Fruit fly (Drosophila melanogaster) whole organism, embryonic: Measurements from ENCODE around the gene faf.

Experiments used
- Antp ChIP-seq: fragments of 200-800 bp; sonication (Bioruptor generic); optimal IDR thresholded peaks from 3 replicates; lab custom pipeline; 2016; ENCODE audit warnings: missing biosample characterization, missing genetic modification characterization
- Asciz ChIP-seq: fragments of 200-800 bp; sonication (Bioruptor generic); optimal IDR thresholded peaks from 2 replicates; lab custom pipeline; 2017; ENCODE audit warnings: missing biosample characterization, mild to moderate bottlenecking, missing genetic modification characterization, missing genetic modification reagents
- Atf6 ChIP-seq: fragments of 200-800 bp; sonication (Bioruptor generic); IDR thresholded peaks from 2 replicates; pipeline ENCODE4 v1.3.6; 2022; ENCODE audit warnings: missing biosample characterization, missing genetic modification characterization
- Blimp-1 ChIP-seq: fragments of 200-800 bp; sonication (Bioruptor generic); optimal IDR thresholded peaks from 3 replicates; lab custom pipeline; 2018; ENCODE audit warnings: missing biosample characterization, missing genetic modification characterization, mild to moderate bottlenecking, moderate library complexity, missing genetic modification reagents
- CG10147 ChIP-seq: fragments of 200-800 bp; sonication (Bioruptor generic); optimal IDR thresholded peaks from 2 replicates; lab custom pipeline; 2019; ENCODE audit warnings: missing biosample characterization, mild to moderate bottlenecking, missing genetic modification characterization, moderate library complexity
- CG10462 ChIP-seq: fragments of 200-800 bp; sonication (Bioruptor generic); optimal IDR thresholded peaks from 2 replicates; lab custom pipeline; 2016; ENCODE audit warnings: missing biosample characterization, missing genetic modification characterization
- CG12299 ChIP-seq: fragments of 200-800 bp; sonication (Bioruptor generic); optimal IDR thresholded peaks from 2 replicates; lab custom pipeline; 2018; ENCODE audit warnings: missing biosample characterization, mild to moderate bottlenecking, missing genetic modification characterization
- CG1233 ChIP-seq: fragments of 200-800 bp; sonication (Bioruptor generic); optimal IDR thresholded peaks from 4 replicates; lab custom pipeline; 2018; ENCODE audit warnings: missing biosample characterization, mild to moderate bottlenecking, missing genetic modification characterization
- CG13287 ChIP-seq: fragments of 200-800 bp; sonication (Bioruptor generic); IDR thresholded peaks from 2 replicates; pipeline ENCODE4 v1.3.6; 2022; ENCODE audit warnings: missing biosample characterization, missing genetic modification characterization; ENCODE audit not compliant: partially characterized antibody
- CG15073 ChIP-seq: fragments of 200-800 bp; sonication (Bioruptor generic); optimal IDR thresholded peaks from 2 replicates; lab custom pipeline; 2016; ENCODE audit warnings: missing biosample characterization, missing genetic modification characterization
- CG15514 ChIP-seq: fragments of 200-800 bp; sonication (Bioruptor generic); optimal IDR thresholded peaks from 3 replicates; lab custom pipeline; 2017; ENCODE audit warnings: missing biosample characterization, missing genetic modification characterization, mild to moderate bottlenecking, moderate library complexity, missing genetic modification reagents
- CG17802 ChIP-seq: fragments of 200-800 bp; sonication (Bioruptor generic); optimal IDR thresholded peaks from 2 replicates; lab custom pipeline; 2018; ENCODE audit warnings: missing biosample characterization, mild to moderate bottlenecking, missing genetic modification characterization, moderate library complexity
- CG2129 ChIP-seq: fragments of 200-800 bp; sonication (Bioruptor generic); IDR thresholded peaks from 2 replicates; pipeline ENCODE4 v1.3.6; 2022; ENCODE audit warnings: missing biosample characterization, missing genetic modification characterization; ENCODE audit not compliant: partially characterized antibody
- CG2202 ChIP-seq: fragments of 200-800 bp; sonication (Bioruptor generic); optimal IDR thresholded peaks from 2 replicates; lab custom pipeline; 2018; ENCODE audit warnings: missing biosample characterization, mild to moderate bottlenecking, missing genetic modification characterization
- CG30403 ChIP-seq: fragments of 200-800 bp; sonication (Bioruptor generic); optimal IDR thresholded peaks from 3 replicates; lab custom pipeline; 2016; ENCODE audit warnings: missing biosample characterization, missing genetic modification characterization
- CG3163 ChIP-seq: fragments of 200-800 bp; sonication (Bioruptor generic); optimal IDR thresholded peaks from 3 replicates; lab custom pipeline; 2016; ENCODE audit warnings: missing biosample characterization, missing genetic modification characterization
- CG3407 ChIP-seq: fragments of 200-800 bp; sonication (Bioruptor generic); optimal IDR thresholded peaks from 2 replicates; lab custom pipeline; 2018; ENCODE audit warnings: missing biosample characterization, mild to moderate bottlenecking, missing genetic modification characterization
- CG34376 ChIP-seq: fragments of 200-800 bp; sonication (Bioruptor generic); optimal IDR thresholded peaks from 2 replicates; lab custom pipeline; 2018; ENCODE audit warnings: missing biosample characterization, mild to moderate bottlenecking, missing genetic modification characterization
- CG6765 ChIP-seq: fragments of 200-800 bp; sonication (Bioruptor generic); optimal IDR thresholded peaks from 3 replicates; lab custom pipeline; 2017; ENCODE audit warnings: missing biosample characterization, mild to moderate bottlenecking, missing genetic modification characterization
- CG6854 ChIP-seq: fragments of 200-800 bp; sonication (Bioruptor generic); optimal IDR thresholded peaks from 3 replicates; lab custom pipeline; 2017; ENCODE audit warnings: missing biosample characterization, mild to moderate bottlenecking, missing genetic modification characterization
- D19A ChIP-seq: fragments of 200-800 bp; optimal IDR thresholded peaks from 3 replicates; lab custom pipeline; 2019; ENCODE audit warnings: missing biosample characterization, mild to moderate bottlenecking, missing genetic modification characterization, moderate library complexity
- Dll ChIP-seq: fragments of 200-800 bp; sonication (Bioruptor generic); IDR thresholded peaks from 4 replicates; pipeline ENCODE4 v1.3.6; 2022; ENCODE audit warnings: missing biosample characterization, missing genetic modification characterization; ENCODE audit not compliant: partially characterized antibody
- Fer1 ChIP-seq: fragments of 200-800 bp; sonication (Bioruptor generic); optimal IDR thresholded peaks from 2 replicates; lab custom pipeline; 2017; ENCODE audit warnings: missing biosample characterization, mild to moderate bottlenecking, missing genetic modification characterization
- H15 ChIP-seq: fragments of 200-800 bp; sonication (Bioruptor generic); IDR thresholded peaks from 3 replicates; pipeline ENCODE4 v1.3.6; 2022; ENCODE audit warnings: missing biosample characterization, missing genetic modification characterization
- Jarid2 ChIP-seq: fragments of 200-800 bp; sonication (Bioruptor generic); optimal IDR thresholded peaks from 3 replicates; lab custom pipeline; 2017; ENCODE audit warnings: mild to moderate bottlenecking, missing biosample characterization, missing genetic modification reagents, missing genetic modification characterization
- Lpt ChIP-seq: fragments of >200 bp; optimal IDR thresholded peaks from 2 replicates; lab custom pipeline; 2018; ENCODE audit warnings: missing biosample characterization, missing genetic modification characterization
- NFAT ChIP-seq: fragments of 200-800 bp; sonication (Bioruptor generic); IDR thresholded peaks from 2 replicates; pipeline ENCODE4 v1.3.6; 2022; ENCODE audit warnings: missing biosample characterization, missing genetic modification characterization
- Sox100B ChIP-seq: fragments of 200-800 bp; sonication (Bioruptor generic); optimal IDR thresholded peaks from 3 replicates; lab custom pipeline; 2018; ENCODE audit warnings: missing biosample characterization, mild to moderate bottlenecking, missing genetic modification characterization
- Taf1 ChIP-seq: fragments of 200-800 bp; sonication (Bioruptor generic); IDR thresholded peaks from 2 replicates; pipeline ENCODE4 v1.3.6; 2022; ENCODE audit warnings: missing biosample characterization, missing genetic modification characterization
- amos ChIP-seq: fragments of 200-800 bp; sonication (Bioruptor generic); IDR thresholded peaks from 2 replicates; pipeline ENCODE4 v1.3.6; 2022; ENCODE audit warnings: missing biosample characterization, missing genetic modification characterization; ENCODE audit not compliant: partially characterized antibody
- ash1 ChIP-seq: fragments of 200-800 bp; sonication (Bioruptor generic); optimal IDR thresholded peaks from 2 replicates; lab custom pipeline; 2018; ENCODE audit warnings: missing biosample characterization, mild to moderate bottlenecking, missing genetic modification characterization
- cg ChIP-seq: fragments of 200-800 bp; sonication (Bioruptor generic); optimal IDR thresholded peaks from 3 replicates; lab custom pipeline; 2019; ENCODE audit warnings: missing biosample characterization, mild to moderate bottlenecking, missing genetic modification characterization, moderate library complexity
- chinmo ChIP-seq: fragments of 200-800 bp; sonication (Bioruptor generic); IDR thresholded peaks from 4 replicates; pipeline ENCODE4 v1.3.6; 2022; ENCODE audit warnings: missing biosample characterization, missing genetic modification characterization; ENCODE audit not compliant: partially characterized antibody
- chm ChIP-seq: fragments of 200-800 bp; sonication (Bioruptor generic); IDR thresholded peaks from 2 replicates; pipeline ENCODE4 v1.3.6; 2022; ENCODE audit warnings: missing biosample characterization, missing genetic modification characterization
- crol ChIP-seq: fragments of 200-800 bp; sonication (Bioruptor generic); IDR thresholded peaks from 2 replicates; pipeline ENCODE4 v1.3.6; 2022; ENCODE audit warnings: missing biosample characterization, missing genetic modification characterization
- exex ChIP-seq: fragments of 200-800 bp; sonication (Bioruptor generic); optimal IDR thresholded peaks from 4 replicates; lab custom pipeline; 2018; ENCODE audit warnings: missing biosample characterization, mild to moderate bottlenecking, missing genetic modification characterization, moderate library complexity
- ham ChIP-seq: fragments of 200-800 bp; sonication (Bioruptor generic); IDR thresholded peaks from 2 replicates; pipeline ENCODE4 v1.3.6; 2022; ENCODE audit warnings: missing biosample characterization, missing genetic modification characterization
- hkb ChIP-seq, 2 experiments: fragments of 200-800 bp in 1 of 2; fragments of >200 bp in 1 of 2; sonication (Bioruptor generic) in 1 of 2; IDR thresholded peaks in 1 of 2; optimal IDR thresholded peaks in 1 of 2; 2 replicates each; pipeline versions ENCODE4 v1.3.6 to Lab custom; 2017 to 2022; ENCODE audit warnings: missing biosample characterization in 1 of 2, missing genetic modification characterization in 1 of 2
- inv ChIP-seq: fragments of 200-800 bp; sonication (Bioruptor generic); IDR thresholded peaks from 2 replicates; pipeline ENCODE4 v1.3.6; 2022; ENCODE audit warnings: missing biosample characterization, missing genetic modification characterization; ENCODE audit not compliant: partially characterized antibody
- jing ChIP-seq: fragments of 200-800 bp; sonication (Bioruptor generic); optimal IDR thresholded peaks from 2 replicates; lab custom pipeline; 2018; ENCODE audit warnings: missing biosample characterization, mild to moderate bottlenecking, missing genetic modification characterization
- luna ChIP-seq: fragments of 200-800 bp; sonication (Bioruptor generic); optimal IDR thresholded peaks from 2 replicates; lab custom pipeline; 2016; ENCODE audit warnings: missing biosample characterization, missing genetic modification characterization
- otp ChIP-seq: fragments of 200-800 bp; sonication (Bioruptor generic); IDR thresholded peaks from 3 replicates; pipeline ENCODE4, ENCODE4 v1.3.6; 2022; ENCODE audit warnings: missing biosample characterization, missing genetic modification characterization
- pnt ChIP-seq: fragments of 200-800 bp; sonication (Bioruptor generic); optimal IDR thresholded peaks from 3 replicates; lab custom pipeline; 2016; ENCODE audit warnings: missing biosample characterization, missing genetic modification characterization
- repo ChIP-seq: fragments of 200-800 bp; sonication (Bioruptor generic); optimal IDR thresholded peaks from 2 replicates; lab custom pipeline; 2016; ENCODE audit warnings: missing biosample characterization, missing genetic modification characterization
- stc ChIP-seq: fragments of 200-800 bp; sonication (Bioruptor generic); IDR thresholded peaks from 2 replicates; pipeline ENCODE4 v1.3.6; 2022; ENCODE audit warnings: missing biosample characterization, missing genetic modification characterization
- tna ChIP-seq: fragments of 200-800 bp; sonication (Bioruptor generic); IDR thresholded peaks from 2 replicates; pipeline ENCODE4 v1.3.6; 2022; ENCODE audit warnings: missing biosample characterization, missing genetic modification characterization; ENCODE audit not compliant: partially characterized antibody
- unpg ChIP-seq: fragments of 200-800 bp; sonication (Bioruptor generic); optimal IDR thresholded peaks from 3 replicates; lab custom pipeline; 2018; ENCODE audit warnings: missing biosample characterization, mild to moderate bottlenecking, missing genetic modification characterization, moderate library complexity
- z ChIP-seq: fragments of 200-800 bp; sonication (Bioruptor generic); IDR thresholded peaks from 3 replicates; pipeline ENCODE4 v1.3.6; 2022; ENCODE audit warnings: missing biosample characterization, missing genetic modification characterization

faf gene

DNA sequence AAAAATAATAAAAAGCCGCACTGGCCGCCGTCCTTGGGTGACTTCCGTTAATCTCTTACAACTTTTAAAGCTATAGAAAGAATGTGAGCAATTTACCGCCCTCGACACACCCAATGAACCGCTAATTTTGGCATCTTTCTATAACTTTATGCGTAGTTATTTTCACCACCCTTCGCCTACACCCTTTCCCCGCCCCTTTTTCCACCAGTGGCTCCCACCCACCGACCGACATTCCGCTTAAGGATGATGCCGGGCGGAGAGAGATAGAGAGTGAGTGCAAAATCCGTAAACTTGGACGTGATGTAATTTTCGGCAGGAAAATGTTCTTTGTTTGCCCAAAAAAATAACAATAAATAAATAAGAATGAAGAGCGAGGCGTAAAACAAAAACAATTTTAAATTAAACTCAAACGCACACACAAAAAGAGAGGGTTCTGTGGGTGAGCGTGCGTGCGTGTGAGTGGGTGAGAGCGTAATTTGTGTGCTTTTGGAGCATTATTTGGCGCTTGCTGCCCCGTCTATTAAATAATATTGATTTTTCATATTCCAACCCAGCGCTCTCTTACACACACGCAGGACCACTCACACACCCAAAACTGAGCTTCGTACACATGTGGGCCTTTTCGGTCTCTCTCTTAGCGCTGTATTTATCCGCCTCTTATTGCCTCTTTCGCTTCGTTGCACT is 804 bp downstream of the faf start (continued):
- TF ChIP-seq CG34376 (GFP tag; lab: Kevin White, UChicago) (peak; percentile 38), CG1233 (GFP tag; lab: Kevin White, UChicago) (peak; percentile 21), Jarid2 (GFP tag; lab: Kevin White, UChicago) (no peak), amos (GFP tag; lab: Robert Waterston, UW) (no peak), CG2129 (GFP tag; lab: Robert Waterston, UW) (no peak), z (GFP tag; lab: Robert Waterston, UW) (peak; percentile 85), Sox100B (no peak), hkb (optimal IDR thresholded peaks at IDR 0.05; lab: Kevin White, UChicago) (no peak), hkb (GFP tag; IDR thresholded peaks at IDR 0.05; lab: Robert Waterston, UW) (peak; percentile 11; the same call in 1 of the 2 replicates), CG6854 (GFP tag; lab: Kevin White, UChicago) (peak; percentile 33), tna (no peak), D19A (tag; lab: Kevin White, UChicago) (no peak), exex (peak; percentile 45), Dll (GFP tag; lab: Robert Waterston, UW) (no peak), pnt (GFP tag; lab: Kevin White, UChicago) (no peak), Fer1 (GFP tag; lab: Kevin White, UChicago) (peak; percentile 61), ham (GFP tag; lab: Robert Waterston, UW) (no peak), luna (GFP tag; lab: Kevin White, UChicago) (no peak), inv (no peak), Atf6 (0 out of 2 replicates have a peak, but pooled peaks have one; percentile 14), H15 (GFP tag; lab: Robert Waterston, UW) (no peak), Taf1 (no peak), CG3163 (GFP tag; lab: Kevin White, UChicago) (peak; percentile 31), unpg (no peak), stc (GFP tag; lab: Robert Waterston, UW) (peak; percentile 10; the same call in 1 of the 2 replicates), CG6765 (GFP tag; lab: Kevin White, UChicago) (peak; percentile 21), Blimp-1 (GFP tag; lab: Kevin White, UChicago) (no peak), otp (GFP tag; lab: Robert Waterston, UW) (no peak), CG17802 (tag; lab: Kevin White, UChicago) (no peak), crol (GFP tag; lab: Robert Waterston, UW) (peak; percentile 60), Antp (GFP tag; lab: Kevin White, UChicago) (no peak), CG10147 (no peak), NFAT (GFP tag; lab: Robert Waterston, UW) (no peak), CG15073 (GFP tag; lab: Kevin White, UChicago) (no peak), CG10462 (GFP tag; lab: Kevin White, UChicago) (no peak), CG15514 (GFP tag; lab: Kevin White, UChicago) (peak; percentile 16), jing (GFP tag; lab: Kevin White, UChicago) (no peak), CG30403 (GFP tag; lab: Kevin White, UChicago) (no peak), ash1 (GFP tag; lab: Kevin White, UChicago) (no peak), CG2202 (tag; lab: Kevin White, UChicago) (no peak), CG12299 (tag; lab: Kevin White, UChicago) (peak; percentile 20), chm (GFP tag; lab: Robert Waterston, UW) (no peak), cg (GFP tag; lab: Kevin White, UChicago) (peak; percentile 79), CG13287 (GFP tag; lab: Robert Waterston, UW) (peak; percentile 33; the same call in 1 of the 2 replicates), Lpt (GFP tag; lab: Kevin White, UChicago) (no peak), CG3407 (GFP tag; lab: Kevin White, UChicago) (no peak), chinmo (GFP tag; lab: Robert Waterston, UW) (peak; percentile 83; the same call in 1 of the 4 replicates), repo (no peak), Asciz (GFP tag; lab: Kevin White, UChicago) (no peak)
